Worm (Caenorhabditis elegans) whole organism, L4/young adult: ENCODE results near the gene srxa-18.

ENCODE experiments used
- W03F9.2 ChIP-seq: fragments of 150-350 bp; optimal IDR thresholded peaks from 2 replicates; lab custom pipeline; 2014; ENCODE audit warnings: missing biosample characterization, missing genetic modification characterization
- him-1 ChIP-seq: sonication (generic microtip); optimal IDR thresholded peaks from 2 replicates; lab custom pipeline; 2016; ENCODE audit warnings: missing genotype, missing genetic modification reagents, missing genetic modification characterization, missing compliant biosample characterization

- TF ChIP-seq W03F9.2 (tag; lab: Kevin White, UChicago) (no peak), him-1 (tag; lab: Kevin White, UChicago) (no peak)
Observed at ce11 chrV:10117465-10117864, 3.3 kb downstream of the srxa-18 start, which contains the start of gene C08B6.5.
